Worm (Caenorhabditis elegans) whole organism, midembryonic: ENCODE data around the gene cyp-25A1.

ENCODE experiments used
- T22C8.4 ChIP-seq: fragments of 200-800 bp; sonication (Bioruptor generic); IDR thresholded peaks from 2 replicates; pipeline ENCODE4 v1.3.6; 2022; ENCODE audit warnings: missing genetic modification characterization, missing compliant biosample characterization
- cog-1 ChIP-seq: sonication (generic microtip); optimal IDR thresholded peaks from 2 replicates; lab custom pipeline; 2016; ENCODE audit warnings: missing genetic modification characterization, missing compliant biosample characterization
- flt-1 ChIP-seq: fragments of 200-800 bp; sonication (Bioruptor generic); IDR thresholded peaks from 2 replicates; pipeline ENCODE4 v1.3.6; 2022; ENCODE audit warnings: missing genetic modification characterization, missing compliant biosample characterization
- klf-2 ChIP-seq: fragments of 200-800 bp; sonication (Bioruptor generic); conservative IDR thresholded peaks from 2 replicates; pipeline ENCODE4 v1.3.6; 2022; ENCODE audit warnings: missing genetic modification reagents, missing genetic modification characterization, missing compliant biosample characterization
- med-1 ChIP-seq: sonication (generic microtip); optimal IDR thresholded peaks from 2 replicates; lab custom pipeline; 2017; ENCODE audit warnings: missing genetic modification characterization, mild to moderate bottlenecking, missing compliant biosample characterization, antibody characterized with exemption, missing genetic modification reagents; ENCODE audit not compliant: insufficient read depth
- tab-1 ChIP-seq: fragments of 200-800 bp; sonication (Bioruptor generic); IDR thresholded peaks from 2 replicates; pipeline ENCODE4 v1.3.6; 2022; ENCODE audit warnings: missing genetic modification characterization, missing compliant biosample characterization
- ztf-23 ChIP-seq: fragments of 200-800 bp; sonication (Bioruptor generic); IDR thresholded peaks from 2 replicates; pipeline ENCODE4 v1.3.6; 2022; ENCODE audit warnings: missing genetic modification reagents, missing genetic modification characterization, missing compliant biosample characterization
- ztf-29 ChIP-seq: fragments of 200-800 bp; sonication (Bioruptor generic); IDR thresholded peaks from 2 replicates; pipeline ENCODE4 v1.3.6; 2022; ENCODE audit warnings: missing genetic modification reagents, missing genetic modification characterization, missing compliant biosample characterization

- TF ChIP-seq tab-1 (GFP tag; lab: Robert Waterston, UW) (no peak), cog-1 (no peak), flt-1 (GFP tag; lab: Robert Waterston, UW) (no peak), ztf-23 (GFP tag; lab: Robert Waterston, UW) (no peak), klf-2 (GFP tag; lab: Robert Waterston, UW) (no peak), ztf-29 (no peak), T22C8.4 (GFP tag; lab: Robert Waterston, UW) (no peak), med-1 (GFP tag; lab: Kevin White, UChicago) (no peak)
Measured at ce11 chrIII:3789688-3790371, 42.6 kb upstream of the cyp-25A1 start.
